Fruit fly (Drosophila melanogaster) whole organism, embryonic: ENCODE results near the gene CG14258.

Experiments
- ATbp ChIP-seq: fragments of 200-800 bp; sonication (Bioruptor generic); optimal IDR thresholded peaks from 2 replicates; lab custom pipeline; 2017; ENCODE audit warnings: missing biosample characterization, mild to moderate bottlenecking, missing genetic modification characterization, missing genetic modification reagents
- Abd-B ChIP-seq: fragments of 200-800 bp; sonication (Bioruptor generic); optimal IDR thresholded peaks from 2 replicates; lab custom pipeline; 2018; ENCODE audit warnings: missing biosample characterization, mild to moderate bottlenecking, missing genetic modification characterization, moderate library complexity
- BtbVII ChIP-seq: fragments of 200-800 bp; sonication (Bioruptor generic); optimal IDR thresholded peaks from 3 replicates; lab custom pipeline; 2017; ENCODE audit warnings: missing biosample characterization, mild to moderate bottlenecking, missing genetic modification characterization
- CG1024 ChIP-seq: fragments of 200-800 bp; sonication (Bioruptor generic); IDR thresholded peaks from 2 replicates; pipeline ENCODE4 v1.3.6; 2022; ENCODE audit warnings: missing biosample characterization, missing genetic modification characterization
- CG10267 ChIP-seq: fragments of 200-800 bp; sonication (Bioruptor generic); optimal IDR thresholded peaks from 2 replicates; lab custom pipeline; 2018; ENCODE audit warnings: missing biosample characterization, mild to moderate bottlenecking, missing genetic modification characterization, moderate library complexity
- CG11085 ChIP-seq: fragments of 200-800 bp; sonication (Bioruptor generic); IDR thresholded peaks from 2 replicates; pipeline ENCODE4 v1.3.6; 2022; ENCODE audit warnings: missing biosample characterization, missing genetic modification characterization
- CG12236 ChIP-seq: fragments of 200-800 bp; sonication (Bioruptor generic); optimal IDR thresholded peaks from 2 replicates; lab custom pipeline; 2016; ENCODE audit warnings: missing biosample characterization, missing genetic modification characterization
- CG14441 ChIP-seq: fragments of 200-800 bp; sonication (Bioruptor generic); IDR thresholded peaks from 2 replicates; pipeline ENCODE4 v1.3.6; 2022; ENCODE audit warnings: missing biosample characterization, missing genetic modification characterization
- CG1647 ChIP-seq: fragments of 200-800 bp; sonication (Bioruptor generic); optimal IDR thresholded peaks from 3 replicates; lab custom pipeline; 2016; ENCODE audit warnings: missing biosample characterization, missing genetic modification characterization
- CG17186 ChIP-seq: fragments of 200-800 bp; sonication (Bioruptor generic); optimal IDR thresholded peaks from 3 replicates; lab custom pipeline; 2017; ENCODE audit warnings: missing biosample characterization, missing genetic modification reagents, missing genetic modification characterization
- CG18262 ChIP-seq: fragments of 200-800 bp; optimal IDR thresholded peaks from 3 replicates; lab custom pipeline; 2019; ENCODE audit warnings: missing biosample characterization, mild to moderate bottlenecking, missing genetic modification characterization, moderate library complexity
- CG2712 ChIP-seq: fragments of 200-800 bp; optimal IDR thresholded peaks from 3 replicates; lab custom pipeline; 2019; ENCODE audit warnings: missing biosample characterization, mild to moderate bottlenecking, missing genetic modification characterization, moderate library complexity
- CG31224 ChIP-seq: fragments of 200-800 bp; sonication (Bioruptor generic); IDR thresholded peaks from 2 replicates; pipeline ENCODE4 v1.3.6; 2022; ENCODE audit warnings: missing biosample characterization, missing genetic modification characterization
- CG32532 ChIP-seq: fragments of 200-800 bp; sonication (Bioruptor generic); IDR thresholded peaks from 2 replicates; pipeline ENCODE4 v1.3.6; 2022; ENCODE audit warnings: missing biosample characterization, missing genetic modification characterization
- CG32767 ChIP-seq: fragments of 200-800 bp; sonication (Bioruptor generic); IDR thresholded peaks from 2 replicates; pipeline ENCODE4 v1.3.6; 2022; ENCODE audit warnings: missing biosample characterization, missing genetic modification characterization
- CG3838 ChIP-seq: fragments of 200-800 bp; sonication (Bioruptor generic); optimal IDR thresholded peaks from 3 replicates; lab custom pipeline; 2016; ENCODE audit warnings: missing biosample characterization, missing genetic modification characterization
- CG3847 ChIP-seq: fragments of 200-800 bp; sonication (Bioruptor generic); IDR thresholded peaks from 2 replicates; pipeline ENCODE4 v1.3.6; 2022; ENCODE audit warnings: missing biosample characterization, missing genetic modification characterization
- CG42726 ChIP-seq: fragments of 200-800 bp; sonication (Bioruptor generic); IDR thresholded peaks from 2 replicates; pipeline ENCODE4 v1.3.6; 2022; ENCODE audit warnings: missing biosample characterization, missing genetic modification characterization; ENCODE audit not compliant: partially characterized antibody
- CG4282 ChIP-seq: fragments of 200-800 bp; sonication (Bioruptor generic); optimal IDR thresholded peaks from 2 replicates; lab custom pipeline; 2016; ENCODE audit warnings: missing biosample characterization, missing genetic modification characterization
- CG43689 ChIP-seq: fragments of 200-800 bp; sonication (Bioruptor generic); IDR thresholded peaks from 2 replicates; pipeline ENCODE4 v1.3.6; 2022; ENCODE audit warnings: missing biosample characterization, missing genetic modification characterization
- CG4707 ChIP-seq: fragments of 200-800 bp; sonication (Bioruptor generic); optimal IDR thresholded peaks from 2 replicates; lab custom pipeline; 2018; ENCODE audit warnings: missing biosample characterization, mild to moderate bottlenecking, missing genetic modification characterization, moderate library complexity
- CG7556 ChIP-seq: fragments of 200-800 bp; sonication (Bioruptor generic); optimal IDR thresholded peaks from 2 replicates; lab custom pipeline; 2017; ENCODE audit warnings: missing biosample characterization, mild to moderate bottlenecking, missing genetic modification characterization
- CG8944 ChIP-seq: fragments of 200-800 bp; sonication (Bioruptor generic); optimal IDR thresholded peaks from 3 replicates; lab custom pipeline; 2016; ENCODE audit warnings: missing biosample characterization, missing genetic modification characterization
- CG9876 ChIP-seq: fragments of 200-800 bp; sonication (Bioruptor generic); optimal IDR thresholded peaks from 2 replicates; lab custom pipeline; 2016; ENCODE audit warnings: missing biosample characterization, missing genetic modification characterization
- CG9932 ChIP-seq: fragments of 200-800 bp; sonication (Bioruptor generic); IDR thresholded peaks from 2 replicates; pipeline ENCODE4 v1.3.6; 2022; ENCODE audit warnings: missing biosample characterization, missing genetic modification characterization
- Deaf1 ChIP-seq: fragments of 200-800 bp; optimal IDR thresholded peaks from 3 replicates; lab custom pipeline; 2019; ENCODE audit warnings: missing biosample characterization, mild to moderate bottlenecking, missing genetic modification characterization, moderate library complexity
- HHEX ChIP-seq: fragments of 200-800 bp; sonication (Bioruptor generic); optimal IDR thresholded peaks from 3 replicates; lab custom pipeline; 2017; ENCODE audit warnings: missing biosample characterization, mild to moderate bottlenecking, missing genetic modification characterization, missing genetic modification reagents
- HmgD ChIP-seq: fragments of 200-800 bp; sonication (Bioruptor generic); optimal IDR thresholded peaks from 3 replicates; lab custom pipeline; 2016; ENCODE audit warnings: missing biosample characterization, missing genetic modification characterization
- Hsf ChIP-seq: fragments of 200-800 bp; sonication (Bioruptor generic); optimal IDR thresholded peaks from 3 replicates; lab custom pipeline; 2016; ENCODE audit warnings: missing biosample characterization, missing genetic modification characterization
- MESR4 ChIP-seq: fragments of 200-800 bp; sonication (Bioruptor generic); optimal IDR thresholded peaks from 2 replicates; lab custom pipeline; 2018; ENCODE audit warnings: missing biosample characterization, mild to moderate bottlenecking, missing genetic modification characterization, moderate library complexity
- NC2α ChIP-seq: fragments of 200-800 bp; sonication (Bioruptor generic); optimal IDR thresholded peaks from 2 replicates; lab custom pipeline; 2016; ENCODE audit warnings: missing biosample characterization, missing genetic modification characterization
- Pdp1 ChIP-seq, 2 experiments: fragments of 200-800 bp; sonication (Bioruptor generic); optimal IDR thresholded peaks; 3 replicates each; lab custom pipeline; 2016; ENCODE audit warnings: missing biosample characterization in 2 of 2, missing genetic modification characterization in 2 of 2, mild to moderate bottlenecking in 1 of 2, moderate library complexity in 1 of 2
- YL-1 ChIP-seq: fragments of 200-800 bp; sonication (Bioruptor generic); optimal IDR thresholded peaks from 3 replicates; lab custom pipeline; 2017; ENCODE audit warnings: missing biosample characterization, mild to moderate bottlenecking, missing genetic modification characterization
- bbx ChIP-seq: fragments of 200-800 bp; sonication (Bioruptor generic); IDR thresholded peaks from 2 replicates; pipeline ENCODE4 v1.3.6; 2022; ENCODE audit warnings: missing biosample characterization, missing genetic modification characterization; ENCODE audit not compliant: partially characterized antibody
- croc ChIP-seq: fragments of 200-800 bp; sonication (Bioruptor generic); conservative IDR thresholded peaks from 3 replicates; pipeline ENCODE4 v1.3.6; 2022; ENCODE audit warnings: missing biosample characterization, missing genetic modification characterization
- dmrt99B ChIP-seq: fragments of 200-800 bp; sonication (Bioruptor generic); optimal IDR thresholded peaks from 2 replicates; lab custom pipeline; 2018; ENCODE audit warnings: missing biosample characterization, mild to moderate bottlenecking, missing genetic modification characterization, moderate library complexity
- dpn ChIP-seq, 2 experiments: fragments of 200-800 bp; sonication (Bioruptor generic); optimal IDR thresholded peaks; 3 replicates each; lab custom pipeline; 2016; ENCODE audit warnings: missing biosample characterization in 2 of 2, missing genetic modification characterization in 2 of 2
- en ChIP-seq: fragments of 200-800 bp; sonication (Bioruptor generic); optimal IDR thresholded peaks from 2 replicates; lab custom pipeline; 2016; ENCODE audit warnings: missing biosample characterization, missing genetic modification characterization
- eve ChIP-seq, 2 experiments: fragments of >200 bp; optimal IDR thresholded peaks; 2 replicates each; lab custom pipeline; 2017; ENCODE audit warnings: missing biosample characterization in 2 of 2, missing genetic modification characterization in 2 of 2
- fu2 ChIP-seq: fragments of 200-800 bp; sonication (Bioruptor generic); optimal IDR thresholded peaks from 2 replicates; lab custom pipeline; 2016; ENCODE audit warnings: missing biosample characterization, missing genetic modification characterization
- gce ChIP-seq: fragments of 200-800 bp; sonication (Bioruptor generic); IDR thresholded peaks from 3 replicates; pipeline ENCODE4 v1.3.6; 2022; ENCODE audit warnings: missing biosample characterization, missing genetic modification characterization
- grn ChIP-seq: fragments of 200-800 bp; sonication (Bioruptor generic); optimal IDR thresholded peaks from 3 replicates; lab custom pipeline; 2017; ENCODE audit warnings: missing biosample characterization, missing genetic modification characterization
- gsb ChIP-seq: fragments of 200-800 bp; sonication (Bioruptor generic); IDR thresholded peaks from 2 replicates; pipeline ENCODE4 v1.3.6; 2022; ENCODE audit warnings: missing biosample characterization, missing genetic modification characterization
- lmd ChIP-seq: fragments of 200-800 bp; sonication (Bioruptor generic); IDR thresholded peaks from 2 replicates; pipeline ENCODE4 v1.3.6; 2022; ENCODE audit warnings: missing biosample characterization, missing genetic modification characterization
- pita ChIP-seq: fragments of 200-800 bp; sonication (Bioruptor generic); optimal IDR thresholded peaks from 2 replicates; lab custom pipeline; 2017; ENCODE audit warnings: missing biosample characterization, mild to moderate bottlenecking, missing genetic modification characterization
- row ChIP-seq: fragments of 200-800 bp; sonication (Bioruptor generic); IDR thresholded peaks from 3 replicates; pipeline ENCODE4 v1.3.6; 2022; ENCODE audit warnings: missing biosample characterization, missing genetic modification characterization
- so ChIP-seq: fragments of 200-800 bp; sonication (Bioruptor generic); IDR thresholded peaks from 3 replicates; pipeline ENCODE4 v1.3.6; 2022; ENCODE audit warnings: missing biosample characterization, missing genetic modification characterization
- ssp ChIP-seq: fragments of 200-800 bp; sonication (Bioruptor generic); IDR thresholded peaks from 2 replicates; pipeline ENCODE4 v1.3.6; 2022; ENCODE audit warnings: missing biosample characterization, missing genetic modification characterization
- toy ChIP-seq: fragments of 200-800 bp; sonication (Bioruptor generic); IDR thresholded peaks from 2 replicates; pipeline ENCODE4 v1.3.6; 2022; ENCODE audit warnings: missing biosample characterization, missing genetic modification characterization
- tx ChIP-seq: fragments of 200-800 bp; sonication (Bioruptor generic); optimal IDR thresholded peaks from 2 replicates; lab custom pipeline; 2016; ENCODE audit warnings: missing biosample characterization, missing genetic modification characterization
- zen ChIP-seq: fragments of 200-800 bp; sonication (Bioruptor generic); optimal IDR thresholded peaks from 3 replicates; lab custom pipeline; 2018; ENCODE audit warnings: missing biosample characterization, mild to moderate bottlenecking, missing genetic modification characterization, moderate library complexity

Gene CG14258

DNA sequence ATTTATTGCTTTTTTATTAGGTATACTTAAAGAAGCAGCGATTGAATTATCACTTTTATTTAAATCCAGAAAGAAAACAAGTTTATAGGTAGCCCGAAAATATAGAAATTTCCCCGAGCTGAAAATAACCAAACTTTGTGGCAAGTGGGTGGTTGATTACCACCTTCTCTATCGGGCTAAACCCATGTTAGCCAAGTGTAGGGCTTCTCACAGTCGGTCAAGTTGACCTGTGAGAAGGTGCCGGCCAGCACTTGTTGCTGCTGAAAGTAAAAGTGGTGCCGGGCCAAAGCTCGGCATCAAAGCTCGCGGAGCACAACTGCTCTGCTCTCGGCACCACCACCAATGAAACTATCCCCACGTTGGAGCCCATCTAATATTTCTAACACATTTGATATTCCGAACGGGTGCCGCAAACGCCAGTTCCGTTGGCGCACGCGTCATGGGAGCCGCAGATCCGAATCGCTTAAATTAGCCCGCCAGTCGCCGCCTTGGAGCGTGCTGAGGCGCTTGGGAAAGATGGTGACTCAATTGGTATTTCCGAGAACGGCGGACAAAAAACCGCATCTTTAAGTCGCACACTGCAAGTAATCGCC, 21.9 kb upstream of the CG14258 start (continued):
- TF ChIP-seq tx, result no peak
- 0 out of 2 replicates have a peak, but pooled peaks have one; percentile 6 for TF ChIP-seq CG11085 (GFP tag; lab: Robert Waterston, UW)
- no peak for TF ChIP-seq CG2712 (tag; lab: Kevin White, UChicago)
- TF ChIP-seq bbx (GFP tag; lab: Robert Waterston, UW), result no peak
- TF ChIP-seq croc, result no peak
- TF ChIP-seq CG14441 (GFP tag; lab: Robert Waterston, UW), result peak; percentile 31; the same call in 1 of the 2 replicates
- TF ChIP-seq NC2α (GFP tag; lab: Kevin White, UChicago), result no peak
- TF ChIP-seq CG18262, result no peak
- no peak for TF ChIP-seq fu2 (GFP tag; lab: Kevin White, UChicago)
- no peak for TF ChIP-seq ssp (GFP tag; lab: Robert Waterston, UW)
- no peak for TF ChIP-seq CG42726 (GFP tag; lab: Robert Waterston, UW)
- TF ChIP-seq CG32532, result 0 out of 2 replicates have a peak, but pooled peaks have one; percentile 19
- no peak for TF ChIP-seq Pdp1 (GFP tag; optimal IDR thresholded peaks at IDR 0.05; lab: Kevin White, UChicago)
- TF ChIP-seq HHEX (GFP tag; lab: Kevin White, UChicago), result peak; percentile 31
- TF ChIP-seq CG1024, result no peak
- TF ChIP-seq dmrt99B (tag; lab: Kevin White, UChicago), result peak; percentile 8
- TF ChIP-seq toy (GFP tag; lab: Robert Waterston, UW), result no peak
- no peak for TF ChIP-seq HmgD
- no peak for TF ChIP-seq MESR4 (GFP tag; lab: Kevin White, UChicago)
- TF ChIP-seq grn, result peak; percentile 14
- no peak for TF ChIP-seq CG4282 (GFP tag; lab: Kevin White, UChicago)
- TF ChIP-seq CG1647 (GFP tag; lab: Kevin White, UChicago), result no peak
- no peak for TF ChIP-seq Abd-B (GFP tag; lab: Kevin White, UChicago)
- TF ChIP-seq so (GFP tag; lab: Robert Waterston, UW), result no peak
- TF ChIP-seq CG8944, result no peak
- no peak for TF ChIP-seq CG7556 (GFP tag; lab: Kevin White, UChicago)
- no peak for TF ChIP-seq CG3847 (GFP tag; lab: Robert Waterston, UW)
- no peak for TF ChIP-seq gce (GFP tag; lab: Robert Waterston, UW)
- no peak for TF ChIP-seq CG17186 (GFP tag; lab: Kevin White, UChicago)
- no peak; the same call in 1 of the 2 replicates for TF ChIP-seq lmd (GFP tag; lab: Robert Waterston, UW)
- no peak for TF ChIP-seq YL-1
- no peak for TF ChIP-seq CG10267
- TF ChIP-seq row (GFP tag; lab: Robert Waterston, UW), result no peak; the same call in 2 of the 3 replicates
- no peak for TF ChIP-seq zen (tag; lab: Kevin White, UChicago)
- TF ChIP-seq ATbp (GFP tag; lab: Kevin White, UChicago), result no peak
- no peak for TF ChIP-seq CG31224 (GFP tag; lab: Robert Waterston, UW)
- no peak for TF ChIP-seq CG9876 (GFP tag; lab: Kevin White, UChicago)
- no peak for TF ChIP-seq CG12236
- TF ChIP-seq gsb, result no peak
- TF ChIP-seq pita (GFP tag; lab: Kevin White, UChicago), result no peak
- TF ChIP-seq eve (GFP tag; optimal IDR thresholded peaks at IDR 0.05; lab: Kevin White, UChicago), result no peak
- TF ChIP-seq CG3838, result no peak
- no peak for TF ChIP-seq en
- TF ChIP-seq CG32767 (GFP tag; lab: Robert Waterston, UW), result no peak
- no peak for TF ChIP-seq CG4707 (GFP tag; lab: Kevin White, UChicago)
- TF ChIP-seq dpn (GFP tag; optimal IDR thresholded peaks at IDR 0.05; lab: Kevin White, UChicago), result peak in 1 of 2 experiments; percentile 19
- no peak for TF ChIP-seq BtbVII (GFP tag; lab: Kevin White, UChicago)
- no peak for TF ChIP-seq CG43689 (GFP tag; lab: Robert Waterston, UW)
- TF ChIP-seq Deaf1 (tag; lab: Kevin White, UChicago), result no peak
- no peak for TF ChIP-seq CG9932 (GFP tag; lab: Robert Waterston, UW)
- no peak for TF ChIP-seq Hsf (GFP tag; lab: Kevin White, UChicago)
